Worm (Caenorhabditis elegans) whole organism, late embryonic: Measurements from ENCODE around the gene chil-22.
"Not testable (repeated sequence)": the region's sequence is repeated elsewhere in the genome, so short reads cannot be mapped to it uniquely, and the experiment has no call there.

Experiments used
- Y22D7AL.16 ChIP-seq: sonication (generic microtip); optimal IDR thresholded peaks from 2 replicates; lab custom pipeline; 2016; ENCODE audit warnings: missing genetic modification characterization, missing compliant biosample characterization
- ahr-1 ChIP-seq: sonication (generic microtip); optimal IDR thresholded peaks from 2 replicates; lab custom pipeline; 2016; ENCODE audit warnings: missing genetic modification characterization, missing compliant biosample characterization
- ama-1 ChIP-seq: fragments of 150-350 bp; optimal IDR thresholded peaks from 2 replicates; lab custom pipeline; 2014
- ceh-19 ChIP-seq: fragments of 200-800 bp; sonication (Bioruptor generic); optimal IDR thresholded peaks from 2 replicates; lab custom pipeline; 2018; ENCODE audit warnings: mild to moderate bottlenecking, missing genetic modification characterization, missing compliant biosample characterization
- ceh-6 ChIP-seq: fragments of 200-800 bp; sonication (Bioruptor generic); optimal IDR thresholded peaks from 2 replicates; lab custom pipeline; 2018; ENCODE audit warnings: mild to moderate bottlenecking, missing genetic modification characterization, missing compliant biosample characterization
- fkh-10 ChIP-seq: fragments of 150-350 bp; optimal IDR thresholded peaks from 2 replicates; lab custom pipeline; 2014; ENCODE audit warnings: missing biosample characterization, missing genetic modification reagents, missing genetic modification characterization
- hlh-30 ChIP-seq: sonication (generic microtip); optimal IDR thresholded peaks from 2 replicates; lab custom pipeline; 2017; ENCODE audit warnings: antibody characterized with exemption, missing genetic modification characterization, missing compliant biosample characterization; ENCODE audit not compliant: insufficient read depth
- nfya-1 ChIP-seq: sonication (generic microtip); optimal IDR thresholded peaks from 2 replicates; lab custom pipeline; 2017; ENCODE audit warnings: missing genetic modification characterization, mild to moderate bottlenecking, missing compliant biosample characterization, antibody characterized with exemption, moderate library complexity
- nhr-11 ChIP-seq: fragments of 150-350 bp; optimal IDR thresholded peaks from 2 replicates; lab custom pipeline; 2014; ENCODE audit warnings: missing biosample characterization, missing genetic modification characterization
- pros-1 ChIP-seq: fragments of 150-350 bp; optimal IDR thresholded peaks from 2 replicates; lab custom pipeline; 2014; ENCODE audit warnings: missing biosample characterization, missing genetic modification reagents, missing genetic modification characterization
- sox-2 ChIP-seq: fragments of 200-800 bp; sonication (Bioruptor generic); IDR thresholded peaks from 2 replicates; pipeline ENCODE4 v1.3.6; 2022; ENCODE audit warnings: missing genetic modification reagents, missing genetic modification characterization, missing compliant biosample characterization
- zip-5 ChIP-seq: sonication (generic microtip); optimal IDR thresholded peaks from 2 replicates; lab custom pipeline; 2016; ENCODE audit warnings: missing genetic modification characterization, missing compliant biosample characterization

DNA sequence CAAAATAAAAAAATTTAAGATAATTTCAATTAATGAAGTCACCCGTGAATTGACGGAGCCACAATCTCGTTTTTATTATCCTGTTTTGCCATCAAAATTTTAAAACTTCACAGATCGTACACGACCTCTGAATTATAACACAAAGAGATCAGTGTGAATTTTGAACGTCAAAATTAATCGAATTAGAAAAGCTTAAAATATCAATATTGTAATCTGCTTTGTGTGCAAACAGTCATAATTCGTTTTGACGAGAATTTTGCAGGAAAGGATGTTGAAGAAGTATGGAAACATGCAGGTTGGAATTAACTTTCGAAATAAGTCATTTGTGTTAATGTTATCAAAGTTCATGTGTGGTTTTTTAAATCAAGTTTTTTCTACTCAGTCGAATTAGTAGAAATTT, 4.1 kb downstream of the chil-22 start, which contains the start of gene chil-21:
- not testable (repeated sequence) for TF ChIP-seq Y22D7AL.16 (tag; lab: Kevin White, UChicago); hlh-30; ceh-6 (GFP tag; lab: Kevin White, UChicago); ceh-19; sox-2 (GFP tag; lab: Robert Waterston, UW); ama-1; nhr-11; nfya-1; ahr-1 (tag; lab: Kevin White, UChicago); fkh-10 (GFP tag; lab: Kevin White, UChicago); pros-1 (tag; lab: Kevin White, UChicago); zip-5 (tag; lab: Kevin White, UChicago)
